Worm (Caenorhabditis elegans) whole organism, L3 larva: Measurements from ENCODE around the gene msp-63.
"Not testable (repeated sequence)": the region's sequence is repeated elsewhere in the genome, so short reads cannot be mapped to it uniquely, and the experiment has no call there.

ENCODE experiments used
- R02D3.7 ChIP-seq: fragments of 150-350 bp; optimal IDR thresholded peaks from 2 replicates; lab custom pipeline; 2014; ENCODE audit warnings: missing biosample characterization, missing genetic modification characterization
- ZK546.5 ChIP-seq: sonication (generic microtip); optimal IDR thresholded peaks from 2 replicates; lab custom pipeline; 2017; ENCODE audit warnings: missing biosample characterization, missing genetic modification characterization
- ceh-16 ChIP-seq: sonication (generic microtip); optimal IDR thresholded peaks from 2 replicates; lab custom pipeline; 2017; ENCODE audit warnings: missing biosample characterization, missing genetic modification characterization
- ceh-28 ChIP-seq: fragments of 150-350 bp; optimal IDR thresholded peaks from 2 replicates; lab custom pipeline; 2014; ENCODE audit warnings: missing biosample characterization, missing genetic modification reagents, missing genetic modification characterization
- ceh-82 ChIP-seq: fragments of 150-350 bp; optimal IDR thresholded peaks from 2 replicates; lab custom pipeline; 2014; ENCODE audit warnings: missing biosample characterization, missing genetic modification characterization
- daf-12 ChIP-seq: fragments of 150-350 bp; optimal IDR thresholded peaks from 2 replicates; lab custom pipeline; 2014; ENCODE audit warnings: missing biosample characterization, missing genetic modification reagents, missing genetic modification characterization
- egl-27 ChIP-seq: sonication (generic microtip); optimal IDR thresholded peaks from 4 replicates; lab custom pipeline; 2017; ENCODE audit warnings: missing biosample characterization, missing genetic modification reagents, missing genetic modification characterization
- egl-5 ChIP-seq: fragments of 150-350 bp; optimal IDR thresholded peaks from 2 replicates; lab custom pipeline; 2017; ENCODE audit warnings: missing biosample characterization, missing genetic modification reagents, missing genetic modification characterization, inconsistent platforms
- elt-1 ChIP-seq: fragments of 150-350 bp; optimal IDR thresholded peaks from 2 replicates; lab custom pipeline; 2014; ENCODE audit warnings: missing biosample characterization, missing genetic modification characterization
- elt-2 ChIP-seq: sonication (generic microtip); optimal IDR thresholded peaks from 2 replicates; lab custom pipeline; 2016; ENCODE audit warnings: missing genetic modification reagents, mild to moderate bottlenecking, missing genetic modification characterization, missing compliant biosample characterization
- elt-3 ChIP-seq, 3 experiments: fragments of 150-350 bp in 1 of 3; sonication (generic microtip) in 2 of 3; optimal IDR thresholded peaks; 2 replicates in 2 of 3; 4 replicates in 1 of 3; lab custom pipeline; 2014 to 2017; ENCODE audit warnings: missing biosample characterization in 3 of 3, missing genetic modification characterization in 3 of 3
- fkh-10 ChIP-seq: sonication (generic microtip); optimal IDR thresholded peaks from 2 replicates; lab custom pipeline; 2017; ENCODE audit warnings: missing biosample characterization, missing genetic modification reagents, missing genetic modification characterization
- fkh-2 ChIP-seq: fragments of 150-350 bp; optimal IDR thresholded peaks from 2 replicates; lab custom pipeline; 2014; ENCODE audit warnings: missing biosample characterization, missing genetic modification reagents, missing genetic modification characterization
- hmg-11 ChIP-seq: sonication (generic microtip); optimal IDR thresholded peaks from 2 replicates; lab custom pipeline; 2016; ENCODE audit warnings: missing genetic modification characterization, missing compliant biosample characterization
- jun-1 ChIP-seq: fragments of 150-350 bp; optimal IDR thresholded peaks from 2 replicates; lab custom pipeline; 2014; ENCODE audit warnings: missing biosample characterization, missing genetic modification reagents, missing genetic modification characterization
- lin-15B ChIP-seq: fragments of 150-350 bp; optimal IDR thresholded peaks from 2 replicates; lab custom pipeline; 2014; ENCODE audit warnings: missing biosample characterization, missing genetic modification characterization
- lin-39 ChIP-seq: fragments of 150-350 bp; optimal IDR thresholded peaks from 2 replicates; lab custom pipeline; 2018; ENCODE audit warnings: missing biosample characterization, missing genetic modification reagents, missing genetic modification characterization
- lsy-12 ChIP-seq: sonication (generic microtip); optimal IDR thresholded peaks from 2 replicates; lab custom pipeline; 2016; ENCODE audit warnings: mild to moderate bottlenecking, missing genetic modification characterization, missing compliant biosample characterization
- mdl-1 ChIP-seq: fragments of 150-350 bp; optimal IDR thresholded peaks from 2 replicates; lab custom pipeline; 2014; ENCODE audit warnings: missing biosample characterization, missing genetic modification characterization
- mml-1 ChIP-seq: fragments of 150-350 bp; sonication (generic microtip); optimal IDR thresholded peaks from 3 replicates; lab custom pipeline; 2014; ENCODE audit warnings: missing biosample characterization, missing genetic modification characterization
- nfya-1 ChIP-seq: sonication (generic microtip); optimal IDR thresholded peaks from 2 replicates; lab custom pipeline; 2017; ENCODE audit warnings: missing genetic modification characterization, mild to moderate bottlenecking, missing compliant biosample characterization, antibody characterized with exemption, moderate library complexity; ENCODE audit not compliant: insufficient read depth
- nhr-11 ChIP-seq: fragments of 150-350 bp; optimal IDR thresholded peaks from 2 replicates; lab custom pipeline; 2014; ENCODE audit warnings: missing biosample characterization, missing genetic modification characterization
- nhr-12 ChIP-seq: fragments of 150-350 bp; optimal IDR thresholded peaks from 2 replicates; lab custom pipeline; 2014; ENCODE audit warnings: missing biosample characterization, missing genetic modification characterization
- nhr-23 ChIP-seq: fragments of 150-350 bp; optimal IDR thresholded peaks from 2 replicates; lab custom pipeline; 2014; ENCODE audit warnings: missing biosample characterization, missing genetic modification reagents, missing genetic modification characterization
- nhr-25 ChIP-seq: sonication (generic microtip); optimal IDR thresholded peaks from 2 replicates; lab custom pipeline; 2017; ENCODE audit warnings: missing biosample characterization, missing genetic modification characterization
- nhr-28 ChIP-seq: fragments of 150-350 bp; optimal IDR thresholded peaks from 2 replicates; lab custom pipeline; 2014; ENCODE audit warnings: missing biosample characterization, missing genetic modification characterization
- nhr-43 ChIP-seq: sonication (generic microtip); optimal IDR thresholded peaks from 2 replicates; lab custom pipeline; 2016; ENCODE audit warnings: mild to moderate bottlenecking, missing genetic modification characterization, missing compliant biosample characterization; ENCODE audit not compliant: poor library complexity, severe bottlenecking
- nhr-67 ChIP-seq: fragments of 150-350 bp; optimal IDR thresholded peaks from 2 replicates; lab custom pipeline; 2014; ENCODE audit warnings: missing biosample characterization, missing genetic modification characterization
- nhr-77 ChIP-seq: fragments of 150-350 bp; optimal IDR thresholded peaks from 2 replicates; lab custom pipeline; 2014; ENCODE audit warnings: missing biosample characterization, missing genetic modification characterization
- pha-4 ChIP-seq: fragments of 150-350 bp; optimal IDR thresholded peaks from 2 replicates; lab custom pipeline; 2014; ENCODE audit warnings: missing biosample characterization, missing genetic modification reagents, missing genetic modification characterization
- pqm-1 ChIP-seq: fragments of 150-350 bp; optimal IDR thresholded peaks from 2 replicates; lab custom pipeline; 2017; ENCODE audit warnings: missing biosample characterization, missing genetic modification characterization, inconsistent platforms
- sea-2 ChIP-seq: fragments of 150-350 bp; sonication (generic microtip); optimal IDR thresholded peaks from 4 replicates; lab custom pipeline; 2014; ENCODE audit warnings: missing biosample characterization, missing genetic modification reagents, missing genetic modification characterization
- unc-62 ChIP-seq: fragments of 150-350 bp; sonication (generic microtip); optimal IDR thresholded peaks from 4 replicates; lab custom pipeline; 2014; ENCODE audit warnings: missing biosample characterization, missing genetic modification reagents, missing genetic modification characterization
- zag-1 ChIP-seq: fragments of 150-350 bp; optimal IDR thresholded peaks from 2 replicates; lab custom pipeline; 2014; ENCODE audit warnings: missing biosample characterization, missing genetic modification characterization
- ztf-11 ChIP-seq: fragments of 150-350 bp; optimal IDR thresholded peaks from 2 replicates; lab custom pipeline; 2014; ENCODE audit warnings: missing biosample characterization, missing genetic modification characterization

msp-63 gene

ce11 chrII:5768274-5768820 is 28.9 kb downstream of the msp-63 start:
- TF ChIP-seq ceh-16 (tag; lab: Kevin White, UChicago) (no peak), elt-3 (tag; optimal IDR thresholded peaks at IDR 0.05; lab: Kevin White, UChicago) (peak in 1 of 3 experiments; percentile 15), egl-5 (tag; lab: Kevin White, UChicago) (no peak), hmg-11 (tag; lab: Kevin White, UChicago) (no peak), lin-39 (tag; lab: Kevin White, UChicago) (no peak), nhr-23 (tag; lab: Kevin White, UChicago) (peak; percentile 29), ztf-11 (no peak), lin-15B (tag; lab: Kevin White, UChicago) (no peak), egl-27 (no peak), nhr-28 (no peak), ceh-82 (tag; lab: Kevin White, UChicago) (no peak), elt-1 (tag; lab: Kevin White, UChicago) (peak; percentile 91)

ce11 chrII:5765318-5765717 is 31.9 kb downstream of the msp-63 start, which contains the start of gene ifb-1:
TSS of gene ifb-1 (plus strand) at chrII:5765618.
- TF ChIP-seq ztf-11 (no peak), hmg-11 (tag; lab: Kevin White, UChicago) (no peak), lin-15B (tag; lab: Kevin White, UChicago) (no peak), elt-2 (tag; lab: Kevin White, UChicago) (no peak), nhr-28 (no peak), ZK546.5 (tag; lab: Kevin White, UChicago) (no peak), nhr-43 (tag; lab: Kevin White, UChicago) (no peak), nhr-77 (tag; lab: Kevin White, UChicago) (no peak), elt-3 (tag; optimal IDR thresholded peaks at IDR 0.05; lab: Kevin White, UChicago) (no peak), R02D3.7 (tag; lab: Kevin White, UChicago) (no peak), jun-1 (tag; lab: Kevin White, UChicago) (no peak), unc-62 (GFP tag; lab: Kevin White, UChicago) (no peak), nhr-12 (tag; lab: Kevin White, UChicago) (no peak), mdl-1 (tag; lab: Kevin White, UChicago) (no peak), ceh-82 (tag; lab: Kevin White, UChicago) (no peak), pqm-1 (no peak), nhr-11 (tag; lab: Kevin White, UChicago) (no peak), nfya-1 (tag; lab: Kevin White, UChicago) (no peak), nhr-23 (tag; lab: Kevin White, UChicago) (no peak)

ce11 chrII:5757656-5758055 is 39.6 kb downstream of the msp-63 start, which contains the start of the genes F10C1.3 and F10C1.23:
TSS of gene F10C1.3 (minus strand) at chrII:5757756.
TSS of gene F10C1.23 (plus strand) at chrII:5758040.
- TF ChIP-seq nhr-25, zag-1, hmg-11 (tag; lab: Kevin White, UChicago): not testable (repeated sequence)
- TF ChIP-seq, all 47 proteins: peak for 0; not testable (repeated sequence) for 47

- TF ChIP-seq elt-2 (tag; lab: Kevin White, UChicago) (peak; percentile 31), daf-12 (tag; lab: Kevin White, UChicago) (no peak)
Measured at ce11 chrII:5754168-5754567, 43.1 kb downstream of the msp-63 start, which contains the start of gene F10C1.8. TSS of gene F10C1.8 (plus strand) at chrII:5754468.

ce11 chrII:5751353-5751752 is 45.9 kb downstream of the msp-63 start:
- TF ChIP-seq pqm-1 (peak; percentile 92), pha-4 (tag; lab: Kevin White, UChicago) (peak; percentile 39), egl-27 (no peak), nhr-25 (tag; lab: Kevin White, UChicago) (no peak), nhr-67 (tag; lab: Kevin White, UChicago) (no peak), nfya-1 (tag; lab: Kevin White, UChicago) (no peak), lsy-12 (tag; lab: Kevin White, UChicago) (no peak), nhr-11 (tag; lab: Kevin White, UChicago) (no peak), ceh-16 (tag; lab: Kevin White, UChicago) (no peak), fkh-2 (tag; lab: Kevin White, UChicago) (no peak), R02D3.7 (tag; lab: Kevin White, UChicago) (no peak), nhr-43 (tag; lab: Kevin White, UChicago) (no peak), lin-15B (tag; lab: Kevin White, UChicago) (no peak), sea-2 (GFP tag; lab: Kevin White, UChicago) (no peak), ceh-28 (tag; lab: Kevin White, UChicago) (no peak), mdl-1 (tag; lab: Kevin White, UChicago) (no peak), mml-1 (tag; lab: Kevin White, UChicago) (no peak), elt-2 (tag; lab: Kevin White, UChicago) (peak; percentile 97), elt-1 (tag; lab: Kevin White, UChicago) (no peak), fkh-10 (GFP tag; lab: Kevin White, UChicago) (no peak)
